Fruit fly (Drosophila melanogaster): Measurements from ENCODE around the gene CG17129.

Gene CG17129

DNA sequence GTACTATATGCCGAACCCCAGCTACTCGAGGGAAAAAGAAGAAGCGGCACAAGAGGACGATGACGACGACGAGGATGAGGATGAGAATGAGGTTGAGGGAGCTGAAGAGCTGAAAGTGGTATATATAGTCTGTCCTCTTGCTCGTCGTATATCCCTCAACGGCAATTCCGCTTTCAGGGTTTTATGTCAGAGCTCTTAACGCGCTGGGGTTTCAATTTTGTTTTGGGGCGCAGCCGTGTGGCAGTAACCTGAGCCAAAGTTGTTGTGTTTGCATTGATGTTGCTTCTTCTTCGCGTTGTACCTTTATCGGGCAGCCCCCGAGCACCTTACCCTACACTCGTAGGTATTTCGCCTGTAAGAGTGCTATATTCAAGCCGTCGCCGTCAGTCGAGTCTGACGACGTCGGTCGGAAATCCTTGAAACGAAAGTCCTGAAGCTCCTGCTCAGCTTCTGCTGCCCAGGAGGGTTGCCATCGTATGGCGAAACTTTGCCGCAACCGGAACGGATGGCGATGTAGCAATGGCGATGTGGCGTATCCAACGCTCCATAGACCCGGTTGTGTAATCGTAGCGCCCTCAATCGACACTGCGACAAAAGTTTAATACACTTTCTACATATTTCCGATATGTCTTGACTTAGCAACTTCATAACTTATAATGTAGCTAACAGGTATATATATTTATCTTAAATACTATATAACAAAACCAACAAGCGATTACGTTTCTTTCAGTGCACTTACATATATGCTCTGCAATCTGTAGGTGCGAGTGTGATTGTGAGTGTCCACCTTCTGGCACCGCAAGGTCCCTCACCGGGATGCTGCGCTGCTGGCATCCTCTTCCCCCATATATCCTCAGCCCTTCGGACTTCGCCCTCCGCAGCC is 24.8 kb upstream of the CG17129 start (continued):
- no peak for TF ChIP-seq Abd-B (GFP tag; optimal IDR thresholded peaks at IDR 0.05)
- no peak for TF ChIP-seq lov (optimal IDR thresholded peaks at IDR 0.05)
- TF ChIP-seq lov (GFP tag; IDR thresholded peaks at IDR 0.05): no peak
- no peak for TF ChIP-seq CoRest (tag; optimal IDR thresholded peaks at IDR 0.05)
- TF ChIP-seq Poxn (GFP tag; IDR thresholded peaks at IDR 0.05): no peak
- no peak for TF ChIP-seq Chrac-16 (GFP tag; optimal IDR thresholded peaks at IDR 0.05)
- no peak for TF ChIP-seq nom (GFP tag; optimal IDR thresholded peaks at IDR 0.05)
- no peak for TF ChIP-seq CG7357 (GFP tag; IDR thresholded peaks at IDR 0.05)
- TF ChIP-seq wek (GFP tag; optimal IDR thresholded peaks at IDR 0.05): no peak
- no peak for TF ChIP-seq Doc2 (GFP tag; IDR thresholded peaks at IDR 0.05)
- no peak for TF ChIP-seq CG18764 (GFP tag; optimal IDR thresholded peaks at IDR 0.05)
- TF ChIP-seq CG11093 (GFP tag; IDR thresholded peaks at IDR 0.05): no peak
- no peak for TF ChIP-seq crp (GFP tag; optimal IDR thresholded peaks at IDR 0.05)
- TF ChIP-seq Dip3 (GFP tag; optimal IDR thresholded peaks at IDR 0.05): no peak
- 0 out of 2 replicates have a peak, but pooled peaks have one; percentile 22 for TF ChIP-seq wor (GFP tag; IDR thresholded peaks at IDR 0.05)
- TF ChIP-seq CG3281 (GFP tag; optimal IDR thresholded peaks at IDR 0.05): no peak
- TF ChIP-seq lola (GFP tag; optimal IDR thresholded peaks at IDR 0.05): no peak
- TF ChIP-seq CG18011 (GFP tag; optimal IDR thresholded peaks at IDR 0.05): no peak
- no peak for TF ChIP-seq Nf-YC (tag; optimal IDR thresholded peaks at IDR 0.05)
- no peak for TF ChIP-seq knrl (GFP tag; IDR thresholded peaks at IDR 0.05; ENCODE audit: partially characterized antibody)
- no peak for TF ChIP-seq grn (GFP tag; optimal IDR thresholded peaks at IDR 0.05)
- TF ChIP-seq Atf-2 (GFP tag; optimal IDR thresholded peaks at IDR 0.05): no peak
- no peak for TF ChIP-seq CG1602 (GFP tag; optimal IDR thresholded peaks at IDR 0.05)
- no peak for TF ChIP-seq sim (GFP tag; IDR thresholded peaks at IDR 0.05)
- TF ChIP-seq Optix (GFP tag; IDR thresholded peaks at IDR 0.05): no peak
- no peak for TF ChIP-seq CG16813 (GFP tag; IDR thresholded peaks at IDR 0.05; ENCODE audit: partially characterized antibody)
- TF ChIP-seq CG7372 (GFP tag; IDR thresholded peaks at IDR 0.05): no peak
- peak; percentile 5 for TF ChIP-seq CG15514 (GFP tag; optimal IDR thresholded peaks at IDR 0.05)
- no peak for TF ChIP-seq nerfin-1 (tag; optimal IDR thresholded peaks at IDR 0.05)
- TF ChIP-seq CG13775 (GFP tag; optimal IDR thresholded peaks at IDR 0.05): no peak
- no peak for TF ChIP-seq CG10431 (GFP tag; optimal IDR thresholded peaks at IDR 0.05)
- no peak for TF ChIP-seq CG2875 (GFP tag; optimal IDR thresholded peaks at IDR 0.05)
- TF ChIP-seq cwo (GFP tag; optimal IDR thresholded peaks at IDR 0.05): peak; percentile 34
- TF ChIP-seq CG3163 (GFP tag; optimal IDR thresholded peaks at IDR 0.05): no peak
- no peak for TF ChIP-seq CrebB (tag; optimal IDR thresholded peaks at IDR 0.05)
- no peak for TF ChIP-seq zfh2 (GFP tag; optimal IDR thresholded peaks at IDR 0.05)
- 0 out of 2 replicates have a peak, but pooled peaks have one; percentile 6 for TF ChIP-seq crol (GFP tag; IDR thresholded peaks at IDR 0.05)
- no peak for TF ChIP-seq trh (GFP tag; optimal IDR thresholded peaks at IDR 0.05)
- no peak for TF ChIP-seq stwl (tag; optimal IDR thresholded peaks at IDR 0.05)
- TF ChIP-seq CG31224 (GFP tag; IDR thresholded peaks at IDR 0.05): no peak
- TF ChIP-seq CG11085 (GFP tag; IDR thresholded peaks at IDR 0.05): no peak
- TF ChIP-seq Dfd (GFP tag; optimal IDR thresholded peaks at IDR 0.05): no peak
- no peak for TF ChIP-seq tio (GFP tag; optimal IDR thresholded peaks at IDR 0.05)
- TF ChIP-seq so (GFP tag; IDR thresholded peaks at IDR 0.05): 0 out of 3 replicates have a peak, but pooled peaks have one; percentile 32
- TF ChIP-seq prd (optimal IDR thresholded peaks at IDR 0.05): no peak
- peak; percentile 57; the same call in 1 of the 3 replicates for TF ChIP-seq prd (GFP tag; IDR thresholded peaks at IDR 0.05)
- no peak for TF ChIP-seq CG8089 (GFP tag; optimal IDR thresholded peaks at IDR 0.05)
- TF ChIP-seq tup (GFP tag; optimal IDR thresholded peaks at IDR 0.05): no peak
- TF ChIP-seq CG9215 (GFP tag; IDR thresholded peaks at IDR 0.05): peak; percentile 22; the same call in 1 of the 2 replicates
